Worm (Caenorhabditis elegans) whole organism, mixed stage, embryonic: ENCODE measurements around the gene srz-61.

Experiments
- lin-13 ChIP-seq: fragments of 150-350 bp; optimal IDR thresholded peaks from 2 replicates; lab custom pipeline; 2014; ENCODE audit warnings: missing biosample characterization, missing genetic modification characterization
- mab-5 ChIP-seq: fragments of 150-350 bp; optimal IDR thresholded peaks from 2 replicates; lab custom pipeline; 2014; ENCODE audit warnings: missing biosample characterization, missing genetic modification characterization
- nhr-2 ChIP-seq: fragments of 150-350 bp; optimal IDR thresholded peaks from 2 replicates; lab custom pipeline; 2014; ENCODE audit warnings: missing biosample characterization, missing genetic modification characterization
- nhr-28 ChIP-seq: fragments of 150-350 bp; optimal IDR thresholded peaks from 2 replicates; lab custom pipeline; 2014; ENCODE audit warnings: missing biosample characterization, missing genetic modification characterization
- ztf-11 ChIP-seq: fragments of 150-350 bp; optimal IDR thresholded peaks from 2 replicates; lab custom pipeline; 2014; ENCODE audit warnings: missing biosample characterization, missing genetic modification characterization

DNA sequence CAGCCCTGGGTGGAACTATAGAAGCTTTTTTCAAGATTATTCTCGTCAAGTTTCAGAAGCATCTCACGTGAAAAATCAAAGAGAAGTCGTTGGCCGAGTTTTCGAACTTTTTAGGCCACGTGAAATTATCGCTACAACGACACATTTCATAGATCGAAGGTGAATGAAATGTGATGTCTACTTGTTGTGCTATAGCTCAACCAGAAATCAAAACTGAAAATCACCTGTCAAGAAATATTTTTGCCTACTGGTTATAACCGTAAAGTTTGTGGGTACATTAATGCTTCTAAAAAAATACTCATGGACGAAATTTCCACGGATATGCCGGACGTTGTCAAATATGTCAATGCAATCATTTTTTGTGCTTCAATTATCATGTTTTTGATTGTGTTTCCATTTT is 14.1 kb downstream of the srz-61 start, which contains the start of gene srz-38:
- no peak for TF ChIP-seq lin-13 (tag; lab: Kevin White, UChicago)
- no peak for TF ChIP-seq mab-5
- TF ChIP-seq nhr-28, result no peak
- no peak for TF ChIP-seq ztf-11 (tag; lab: Kevin White, UChicago)
- no peak for TF ChIP-seq nhr-2 (tag; lab: Kevin White, UChicago)
